Fruit fly (Drosophila melanogaster) whole organism, embryonic: ENCODE measurements around the gene CG31638.

ENCODE experiments used
- Adf1 ChIP-seq: fragments of 200-800 bp; sonication (Bioruptor generic); IDR thresholded peaks from 2 replicates; pipeline ENCODE4 v1.3.6; 2022; ENCODE audit warnings: missing biosample characterization, missing genetic modification characterization
- CG10209 ChIP-seq: fragments of 200-800 bp; sonication (Bioruptor generic); optimal IDR thresholded peaks from 3 replicates; lab custom pipeline; 2017; ENCODE audit warnings: missing biosample characterization, mild to moderate bottlenecking, missing genetic modification characterization, missing genetic modification reagents
- CG12071 ChIP-seq: fragments of 200-800 bp; sonication (Bioruptor generic); optimal IDR thresholded peaks from 3 replicates; lab custom pipeline; 2018; ENCODE audit warnings: missing biosample characterization, mild to moderate bottlenecking, missing genetic modification characterization
- CG12391 ChIP-seq: fragments of 200-800 bp; sonication (Bioruptor generic); optimal IDR thresholded peaks from 3 replicates; lab custom pipeline; 2018; ENCODE audit warnings: missing biosample characterization, mild to moderate bottlenecking, missing genetic modification characterization, moderate library complexity
- CG12659 ChIP-seq: fragments of 200-800 bp; sonication (Bioruptor generic); optimal IDR thresholded peaks from 3 replicates; lab custom pipeline; 2017; ENCODE audit warnings: mild to moderate bottlenecking, missing biosample characterization, missing genetic modification reagents, missing genetic modification characterization
- CG14860 ChIP-seq: fragments of 200-800 bp; sonication (Bioruptor generic); IDR thresholded peaks from 3 replicates; pipeline ENCODE4 v1.3.6; 2022; ENCODE audit warnings: missing biosample characterization, missing genetic modification characterization; ENCODE audit not compliant: partially characterized antibody
- CG15269 ChIP-seq: fragments of 200-800 bp; sonication (Bioruptor generic); optimal IDR thresholded peaks from 2 replicates; lab custom pipeline; 2018; ENCODE audit warnings: missing biosample characterization, mild to moderate bottlenecking, missing genetic modification characterization, moderate library complexity
- CG17359 ChIP-seq: fragments of 200-800 bp; sonication (Bioruptor generic); optimal IDR thresholded peaks from 3 replicates; lab custom pipeline; 2018; ENCODE audit warnings: missing biosample characterization, mild to moderate bottlenecking, missing genetic modification characterization, moderate library complexity
- CG18619 ChIP-seq: fragments of 200-800 bp; sonication (Bioruptor generic); optimal IDR thresholded peaks from 3 replicates; lab custom pipeline; 2017; ENCODE audit warnings: missing biosample characterization, mild to moderate bottlenecking, missing genetic modification characterization
- CG2116 ChIP-seq: fragments of 200-800 bp; sonication (Bioruptor generic); optimal IDR thresholded peaks from 3 replicates; lab custom pipeline; 2018; ENCODE audit warnings: missing biosample characterization, mild to moderate bottlenecking, missing genetic modification characterization
- CG2875 ChIP-seq: fragments of 200-800 bp; sonication (Bioruptor generic); optimal IDR thresholded peaks from 2 replicates; lab custom pipeline; 2017; ENCODE audit warnings: missing biosample characterization, mild to moderate bottlenecking, missing genetic modification characterization, missing genetic modification reagents
- CG30403 ChIP-seq: fragments of 200-800 bp; sonication (Bioruptor generic); optimal IDR thresholded peaks from 3 replicates; lab custom pipeline; 2016; ENCODE audit warnings: missing biosample characterization, missing genetic modification characterization
- CG30431 ChIP-seq: fragments of 200-800 bp; sonication (Bioruptor generic); optimal IDR thresholded peaks from 2 replicates; lab custom pipeline; 2017; ENCODE audit warnings: missing biosample characterization, missing genetic modification characterization
- CG34422 ChIP-seq: fragments of 200-800 bp; sonication (Bioruptor generic); IDR thresholded peaks from 3 replicates; pipeline ENCODE4 v1.3.6; 2022; ENCODE audit warnings: missing biosample characterization, missing genetic modification characterization
- CG4328 ChIP-seq: fragments of 200-800 bp; sonication (Bioruptor generic); optimal IDR thresholded peaks from 3 replicates; lab custom pipeline; 2017; ENCODE audit warnings: missing biosample characterization, missing genetic modification reagents, missing genetic modification characterization
- CG7786 ChIP-seq: fragments of 200-800 bp; sonication (Bioruptor generic); optimal IDR thresholded peaks from 2 replicates; lab custom pipeline; 2016; ENCODE audit warnings: missing biosample characterization, missing genetic modification characterization
- CG7839 ChIP-seq: fragments of 200-800 bp; sonication (Bioruptor generic); optimal IDR thresholded peaks from 3 replicates; lab custom pipeline; 2018; ENCODE audit warnings: missing biosample characterization, mild to moderate bottlenecking, missing genetic modification characterization, moderate library complexity
- CG9727 ChIP-seq: fragments of 200-800 bp; sonication (Bioruptor generic); optimal IDR thresholded peaks from 3 replicates; lab custom pipeline; 2017; ENCODE audit warnings: missing biosample characterization, mild to moderate bottlenecking, missing genetic modification characterization
- Doc3 ChIP-seq: fragments of 200-800 bp; sonication (Bioruptor generic); IDR thresholded peaks from 3 replicates; pipeline ENCODE4 v1.3.6; 2022; ENCODE audit warnings: missing biosample characterization, missing genetic modification characterization; ENCODE audit not compliant: partially characterized antibody
- Dp ChIP-seq: fragments of 200-800 bp; sonication (Bioruptor generic); optimal IDR thresholded peaks from 2 replicates; lab custom pipeline; 2018; ENCODE audit warnings: missing biosample characterization, mild to moderate bottlenecking, missing genetic modification characterization, moderate library complexity
- GATAe ChIP-seq: fragments of 200-800 bp; sonication (Bioruptor generic); conservative IDR thresholded peaks from 2 replicates; pipeline ENCODE4 v1.3.6; 2022; ENCODE audit warnings: missing biosample characterization, missing genetic modification characterization
- Gsc ChIP-seq: fragments of 200-800 bp; sonication (Bioruptor generic); IDR thresholded peaks from 2 replicates; pipeline ENCODE4 v1.3.6; 2022; ENCODE audit warnings: missing biosample characterization, missing genetic modification characterization
- HHEX ChIP-seq: fragments of 200-800 bp; sonication (Bioruptor generic); optimal IDR thresholded peaks from 3 replicates; lab custom pipeline; 2017; ENCODE audit warnings: missing biosample characterization, mild to moderate bottlenecking, missing genetic modification characterization, missing genetic modification reagents
- Kr ChIP-seq: fragments of 200-800 bp; sonication (Bioruptor generic); optimal IDR thresholded peaks from 2 replicates; lab custom pipeline; 2017; ENCODE audit warnings: missing biosample characterization, mild to moderate bottlenecking, missing genetic modification characterization
- Med ChIP-seq: fragments of 200-800 bp; sonication (Bioruptor generic); peaks from one replicate; lab custom pipeline; 2016; ENCODE audit warnings: missing biosample characterization, missing genetic modification characterization, mild to moderate bottlenecking, inconsistent platforms, moderate library complexity
- Mrtf ChIP-seq: fragments of 200-800 bp; sonication (Bioruptor generic); IDR thresholded peaks from 3 replicates; pipeline ENCODE4 v1.3.6; 2022; ENCODE audit warnings: missing biosample characterization, missing genetic modification characterization
- NFAT ChIP-seq: fragments of 200-800 bp; sonication (Bioruptor generic); IDR thresholded peaks from 2 replicates; pipeline ENCODE4 v1.3.6; 2022; ENCODE audit warnings: missing biosample characterization, missing genetic modification characterization
- Ptx1 ChIP-seq: fragments of 200-800 bp; sonication (Bioruptor generic); IDR thresholded peaks from 2 replicates; pipeline ENCODE4 v1.3.6; 2022; ENCODE audit warnings: missing biosample characterization, missing genetic modification characterization
- Sox102F ChIP-seq: fragments of 200-800 bp; sonication (Bioruptor generic); optimal IDR thresholded peaks from 2 replicates; lab custom pipeline; 2018; ENCODE audit warnings: missing biosample characterization, mild to moderate bottlenecking, missing genetic modification characterization, moderate library complexity
- Trl ChIP-seq, 3 experiments: fragments of >200 bp in 2 of 3; fragments of 200-800 bp in 1 of 3; sonication (Bioruptor generic) in 1 of 3; optimal IDR thresholded peaks; 2 replicates in 1 of 3; 3 replicates in 2 of 3; lab custom pipeline; 2016 to 2017; ENCODE audit warnings: missing biosample characterization in 1 of 3, missing genetic modification characterization in 1 of 3
- Usf ChIP-seq: fragments of 200-800 bp; sonication (Bioruptor generic); optimal IDR thresholded peaks from 2 replicates; lab custom pipeline; 2017; ENCODE audit warnings: missing genotype, missing biosample characterization, missing genetic modification characterization
- bbx ChIP-seq: fragments of 200-800 bp; sonication (Bioruptor generic); IDR thresholded peaks from 2 replicates; pipeline ENCODE4 v1.3.6; 2022; ENCODE audit warnings: missing biosample characterization, missing genetic modification characterization; ENCODE audit not compliant: partially characterized antibody
- crol ChIP-seq: fragments of 200-800 bp; sonication (Bioruptor generic); IDR thresholded peaks from 2 replicates; pipeline ENCODE4 v1.3.6; 2022; ENCODE audit warnings: missing biosample characterization, missing genetic modification characterization
- eve ChIP-seq, 2 experiments: fragments of >200 bp; optimal IDR thresholded peaks; 2 replicates each; lab custom pipeline; 2017; ENCODE audit warnings: missing biosample characterization in 2 of 2, missing genetic modification characterization in 2 of 2
- eyg ChIP-seq: fragments of 200-800 bp; sonication (Bioruptor generic); optimal IDR thresholded peaks from 3 replicates; lab custom pipeline; 2016; ENCODE audit warnings: missing biosample characterization, missing genetic modification characterization
- fu2 ChIP-seq: fragments of 200-800 bp; sonication (Bioruptor generic); optimal IDR thresholded peaks from 2 replicates; lab custom pipeline; 2016; ENCODE audit warnings: missing biosample characterization, missing genetic modification characterization
- lab ChIP-seq: fragments of 200-800 bp; sonication (Bioruptor generic); optimal IDR thresholded peaks from 3 replicates; lab custom pipeline; 2017; ENCODE audit warnings: missing biosample characterization, missing genetic modification characterization, mild to moderate bottlenecking, moderate library complexity, missing genetic modification reagents
- lov ChIP-seq, 2 experiments: fragments of 200-800 bp in 1 of 2; fragments of >200 bp in 1 of 2; sonication (Bioruptor generic) in 1 of 2; IDR thresholded peaks in 1 of 2; optimal IDR thresholded peaks in 1 of 2; 2 replicates in 1 of 2; 3 replicates in 1 of 2; pipeline versions ENCODE4 v1.3.6 to Lab custom; 2017 to 2022; ENCODE audit warnings: missing biosample characterization in 1 of 2, missing genetic modification characterization in 1 of 2
- mld ChIP-seq: fragments of 200-800 bp; sonication (Bioruptor generic); IDR thresholded peaks from 3 replicates; pipeline ENCODE4 v1.3.6; 2022; ENCODE audit warnings: missing biosample characterization, missing genetic modification characterization; ENCODE audit not compliant: partially characterized antibody
- otp ChIP-seq: fragments of 200-800 bp; sonication (Bioruptor generic); IDR thresholded peaks from 3 replicates; pipeline ENCODE4, ENCODE4 v1.3.6; 2022; ENCODE audit warnings: missing biosample characterization, missing genetic modification characterization
- pita ChIP-seq: fragments of 200-800 bp; sonication (Bioruptor generic); optimal IDR thresholded peaks from 2 replicates; lab custom pipeline; 2017; ENCODE audit warnings: missing biosample characterization, mild to moderate bottlenecking, missing genetic modification characterization
- row ChIP-seq: fragments of 200-800 bp; sonication (Bioruptor generic); IDR thresholded peaks from 3 replicates; pipeline ENCODE4 v1.3.6; 2022; ENCODE audit warnings: missing biosample characterization, missing genetic modification characterization
- sens ChIP-seq: fragments of 200-800 bp; sonication (Bioruptor generic); peaks from one replicate; lab custom pipeline; 2016; ENCODE audit warnings: missing biosample characterization, missing genetic modification characterization
- sna ChIP-seq: fragments of 200-800 bp; sonication (Bioruptor generic); IDR thresholded peaks from 2 replicates; pipeline ENCODE4 v1.3.6; 2022; ENCODE audit warnings: missing biosample characterization, missing genetic modification characterization; ENCODE audit not compliant: partially characterized antibody
- tgo ChIP-seq: fragments of 200-800 bp; sonication (Bioruptor generic); IDR thresholded peaks from 3 replicates; pipeline ENCODE4 v1.3.6; 2022; ENCODE audit warnings: missing biosample characterization, missing genetic modification characterization
- tio ChIP-seq: fragments of 200-800 bp; sonication (Bioruptor generic); optimal IDR thresholded peaks from 2 replicates; lab custom pipeline; 2017; ENCODE audit warnings: missing biosample characterization, missing genetic modification characterization, inconsistent platforms
- usp ChIP-seq: fragments of >200 bp; optimal IDR thresholded peaks from 2 replicates; lab custom pipeline; 2017; ENCODE audit warnings: missing biosample characterization, missing genetic modification characterization
- wdn ChIP-seq: fragments of 200-800 bp; sonication (Bioruptor generic); IDR thresholded peaks from 2 replicates; pipeline ENCODE4 v1.3.6; 2022; ENCODE audit warnings: missing biosample characterization, missing genetic modification characterization

CG31638 gene

DNA sequence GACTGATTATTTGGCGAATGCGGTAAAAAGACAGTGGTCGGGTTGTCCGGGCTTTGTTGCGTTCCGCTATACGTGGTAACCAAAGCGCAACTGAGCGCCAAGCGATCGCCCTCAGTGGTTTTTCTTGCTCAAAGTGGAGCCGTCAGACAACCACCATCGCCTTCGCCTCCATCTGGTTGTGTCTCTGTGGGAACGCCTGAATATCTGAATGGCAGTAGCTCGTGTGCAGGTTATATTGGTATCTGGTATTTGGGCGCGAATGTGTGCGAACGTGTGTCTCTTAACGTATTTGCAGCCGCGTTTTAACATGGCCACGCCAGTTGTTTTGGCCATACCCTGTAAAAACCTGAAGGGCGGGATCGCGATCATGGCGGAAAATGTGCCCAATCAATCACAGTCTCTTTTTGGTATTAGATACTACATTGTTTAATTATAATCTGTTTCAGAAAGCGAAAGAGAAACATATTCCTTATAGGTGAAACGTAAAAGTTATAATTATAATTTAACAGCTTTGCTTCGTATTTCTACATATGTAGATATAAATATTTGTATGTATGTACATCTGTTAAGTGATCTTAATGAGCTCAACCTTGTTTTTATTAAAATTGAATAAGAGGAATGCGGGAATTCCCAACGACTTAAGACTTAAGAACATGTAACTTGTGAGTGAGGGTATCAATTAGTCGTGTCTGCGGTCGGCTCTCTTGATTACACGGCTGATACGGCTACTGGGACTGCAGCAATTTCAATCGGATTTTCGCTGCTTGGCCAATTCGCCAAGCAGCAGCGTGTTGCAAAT lies 18.7 kb upstream of the CG31638 start (continued):
- peak; percentile 40; the same call in 1 of the 2 replicates for TF ChIP-seq bbx (GFP tag; lab: Robert Waterston, UW)
- no peak for TF ChIP-seq tgo (GFP tag; lab: Robert Waterston, UW)
- TF ChIP-seq CG15269 = peak; percentile 47
- TF ChIP-seq fu2 = no peak
- no peak for TF ChIP-seq lov (optimal IDR thresholded peaks at IDR 0.05; lab: Kevin White, UChicago)
- TF ChIP-seq lov (GFP tag; IDR thresholded peaks at IDR 0.05; lab: Robert Waterston, UW) = 0 out of 3 replicates have a peak, but pooled peaks have one; percentile 24
- TF ChIP-seq Dp = no peak
- TF ChIP-seq CG10209 (GFP tag; lab: Kevin White, UChicago) = no peak
- no peak for TF ChIP-seq eve (GFP tag; optimal IDR thresholded peaks at IDR 0.05; lab: Kevin White, UChicago)
- TF ChIP-seq CG17359 (tag; lab: Kevin White, UChicago) = peak; percentile 1
- no peak for TF ChIP-seq Doc3 (GFP tag; lab: Robert Waterston, UW)
- no peak for TF ChIP-seq crol
- TF ChIP-seq CG4328 (GFP tag; lab: Kevin White, UChicago) = no peak
- TF ChIP-seq CG12659 (GFP tag; lab: Kevin White, UChicago) = peak; percentile 29
- TF ChIP-seq CG7839 (tag; lab: Kevin White, UChicago) = peak; percentile 47
- TF ChIP-seq Adf1 = no peak
- TF ChIP-seq CG12071 = no peak
- TF ChIP-seq Sox102F (GFP tag; lab: Kevin White, UChicago) = peak; percentile 11
- peak; percentile 49 for TF ChIP-seq row (GFP tag; lab: Robert Waterston, UW)
- no peak for TF ChIP-seq CG30431 (GFP tag; lab: Kevin White, UChicago)
- peak; percentile 36 for TF ChIP-seq CG30403 (GFP tag; lab: Kevin White, UChicago)
- TF ChIP-seq CG2875 (GFP tag; lab: Kevin White, UChicago) = no peak
- TF ChIP-seq HHEX (GFP tag; lab: Kevin White, UChicago) = no peak
- TF ChIP-seq mld (GFP tag; lab: Robert Waterston, UW) = no peak
- no peak for TF ChIP-seq eyg (GFP tag; lab: Kevin White, UChicago)
- TF ChIP-seq CG18619 = no peak
- TF ChIP-seq CG34422 (GFP tag; lab: Robert Waterston, UW) = peak; percentile 42; the same call in 1 of the 3 replicates
- no peak for TF ChIP-seq Usf (GFP tag; lab: Kevin White, UChicago)
- no peak for TF ChIP-seq CG14860 (GFP tag; lab: Robert Waterston, UW)
- peak; percentile 14 for TF ChIP-seq lab (GFP tag; lab: Kevin White, UChicago)
- no peak for TF ChIP-seq otp (GFP tag; lab: Robert Waterston, UW)
- TF ChIP-seq Med (GFP tag; lab: Kevin White, UChicago) = peak; percentile 68
- TF ChIP-seq tio = peak; percentile 18
- TF ChIP-seq CG9727 (GFP tag; lab: Kevin White, UChicago) = no peak
- TF ChIP-seq Kr (GFP tag; lab: Kevin White, UChicago) = no peak
- no peak for TF ChIP-seq Ptx1
- no peak for TF ChIP-seq sens (GFP tag; lab: Kevin White, UChicago)
- TF ChIP-seq CG7786 = no peak
- peak in 1 of 2 experiments; percentile 17 for TF ChIP-seq Trl (optimal IDR thresholded peaks at IDR 0.05; lab: Kevin White, UChicago)
- TF ChIP-seq Trl (GFP tag; optimal IDR thresholded peaks at IDR 0.05; lab: Kevin White, UChicago) = no peak
- TF ChIP-seq Gsc (GFP tag; lab: Robert Waterston, UW) = no peak
- TF ChIP-seq wdn (GFP tag; lab: Robert Waterston, UW) = no peak
- no peak for TF ChIP-seq pita (GFP tag; lab: Kevin White, UChicago)
- peak; percentile 6 for TF ChIP-seq CG12391
- TF ChIP-seq usp (GFP tag; lab: Kevin White, UChicago) = no peak
- TF ChIP-seq NFAT (GFP tag; lab: Robert Waterston, UW) = 0 out of 2 replicates have a peak, but pooled peaks have one; percentile 33
- no peak for TF ChIP-seq sna (GFP tag; lab: Robert Waterston, UW)
- TF ChIP-seq Mrtf = 0 out of 3 replicates have a peak, but pooled peaks have one; percentile 34
- TF ChIP-seq GATAe = no peak
- TF ChIP-seq CG2116 (GFP tag; lab: Kevin White, UChicago) = no peak
